Worm (Caenorhabditis elegans) whole organism, L4 larva: ENCODE results near the gene spp-30.
"Not testable (repeated sequence)": the region's sequence is repeated elsewhere in the genome, so short reads cannot be mapped to it uniquely, and the experiment has no call there.

Source experiments
- D1046.2 ChIP-seq: fragments of 200-800 bp; sonication (Bioruptor generic); IDR thresholded peaks from 2 replicates; pipeline ENCODE4 v1.3.6; 2022; ENCODE audit warnings: missing genetic modification characterization, missing compliant biosample characterization
- F44E2.7 ChIP-seq: fragments of 200-800 bp; sonication (Bioruptor generic); IDR thresholded peaks from 2 replicates; pipeline ENCODE4 v2.1.2; 2022; ENCODE audit warnings: missing genetic modification characterization, missing compliant biosample characterization
- Y105C5A.15 ChIP-seq: fragments of 200-800 bp; sonication (Bioruptor generic); IDR thresholded peaks from 2 replicates; pipeline ENCODE4 v1.3.6; 2022; ENCODE audit warnings: missing genetic modification characterization, missing compliant biosample characterization
- ZK337.2 ChIP-seq: fragments of 200-800 bp; sonication (Bioruptor generic); IDR thresholded peaks from 2 replicates; pipeline ENCODE4 v1.3.6; 2022; ENCODE audit warnings: missing genetic modification reagents, missing genetic modification characterization, missing compliant biosample characterization
- ceh-82 ChIP-seq: sonication (generic microtip); optimal IDR thresholded peaks from 2 replicates; lab custom pipeline; 2017; ENCODE audit warnings: missing biosample characterization, missing genetic modification characterization
- dve-1 ChIP-seq: sonication (generic microtip); optimal IDR thresholded peaks from 2 replicates; lab custom pipeline; 2017; ENCODE audit warnings: antibody characterized with exemption, mild to moderate bottlenecking, missing genetic modification characterization, missing compliant biosample characterization; ENCODE audit not compliant: insufficient read depth
- fos-1 ChIP-seq: fragments of 150-350 bp; optimal IDR thresholded peaks from 2 replicates; lab custom pipeline; 2014; ENCODE audit warnings: missing biosample characterization, missing genetic modification characterization
- lin-39 ChIP-seq: fragments of 150-350 bp; optimal IDR thresholded peaks from 2 replicates; lab custom pipeline; 2014; ENCODE audit warnings: missing biosample characterization, missing genetic modification reagents, missing genetic modification characterization
- madf-5 ChIP-seq, 2 experiments: fragments of 200-800 bp; sonication (Bioruptor generic); IDR thresholded peaks; 2 replicates each; pipeline ENCODE4 v1.3.6; 2022; ENCODE audit warnings: missing compliant biosample characterization in 2 of 2, missing genetic modification characterization in 2 of 2
- mep-1 ChIP-seq: fragments of 150-350 bp; sonication (generic microtip); optimal IDR thresholded peaks from 3 replicates; lab custom pipeline; 2014; ENCODE audit warnings: missing biosample characterization, missing genetic modification characterization
- nhr-77 ChIP-seq: fragments of 150-350 bp; optimal IDR thresholded peaks from 2 replicates; lab custom pipeline; 2014; ENCODE audit warnings: missing biosample characterization, missing genetic modification characterization
- pha-4 ChIP-seq, 2 experiments: fragments of 150-350 bp in 1 of 2; fragments of 200-800 bp in 1 of 2; sonication (Bioruptor generic) in 1 of 2; IDR thresholded peaks in 1 of 2; optimal IDR thresholded peaks in 1 of 2; 2 replicates each; pipeline versions ENCODE4 v1.3.6 to Lab custom; 2014 to 2022; ENCODE audit warnings: missing genetic modification characterization in 2 of 2, missing genetic modification reagents in 2 of 2, missing biosample characterization in 1 of 2, missing compliant biosample characterization in 1 of 2
- pqm-1 ChIP-seq: sonication (generic microtip); optimal IDR thresholded peaks from 2 replicates; lab custom pipeline; 2017; ENCODE audit warnings: missing biosample characterization, missing genetic modification characterization
- zag-1 ChIP-seq: fragments of 150-350 bp; optimal IDR thresholded peaks from 2 replicates; lab custom pipeline; 2014; ENCODE audit warnings: missing biosample characterization, missing genetic modification characterization

DNA sequence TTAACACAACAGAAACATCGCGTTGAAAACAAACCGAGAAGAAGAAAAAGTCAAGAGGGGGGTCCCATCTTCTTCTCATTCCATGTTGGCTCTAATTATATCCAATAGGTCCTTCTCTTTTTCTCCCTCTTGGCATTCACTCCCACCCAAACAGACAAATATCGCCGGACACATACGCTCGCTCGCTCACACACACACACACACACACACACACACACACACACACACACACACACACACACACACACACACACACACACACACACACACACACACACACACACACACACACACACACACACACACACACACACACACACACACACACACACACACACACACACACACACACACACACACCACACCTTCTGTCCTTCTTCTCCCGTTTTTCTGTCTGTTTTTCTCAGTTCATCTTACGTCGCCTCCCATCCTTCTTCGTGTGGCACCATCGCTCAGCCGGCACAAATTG is 15.3 kb upstream of the spp-30 start, which contains the start of gene sto-4:
- TF ChIP-seq mep-1 (tag; lab: Kevin White, UChicago) (peak; percentile 77), dve-1 (peak; percentile 83)
- not testable (repeated sequence) for TF ChIP-seq nhr-77 (tag; lab: Kevin White, UChicago); F44E2.7 (GFP tag; lab: Robert Waterston, UW); fos-1 (tag; lab: Kevin White, UChicago); madf-5 (GFP tag; IDR thresholded peaks at IDR 0.05; lab: Robert Waterston, UW); pqm-1 (tag; lab: Kevin White, UChicago); ZK337.2 (GFP tag; lab: Robert Waterston, UW); ceh-82 (tag; lab: Kevin White, UChicago); lin-39; zag-1 (tag; lab: Kevin White, UChicago); D1046.2; Y105C5A.15 (GFP tag; lab: Robert Waterston, UW); pha-4 (GFP tag; IDR thresholded peaks at IDR 0.05; lab: Robert Waterston, UW); pha-4 (tag; optimal IDR thresholded peaks at IDR 0.05; lab: Kevin White, UChicago)
